Worm (Caenorhabditis elegans) whole organism, L1 larva: ENCODE measurements around the gene rft-2.
"Not testable (repeated sequence)": the region's sequence is repeated elsewhere in the genome, so short reads cannot be mapped to it uniquely, and the experiment has no call there.

Source experiments
- ama-1 ChIP-seq: fragments of 150-350 bp; optimal IDR thresholded peaks from 2 replicates; lab custom pipeline; 2014
- ces-1 ChIP-seq: fragments of 150-350 bp; optimal IDR thresholded peaks from 2 replicates; lab custom pipeline; 2014; ENCODE audit warnings: missing biosample characterization, missing genetic modification reagents, missing genetic modification characterization
- elt-3 ChIP-seq, 6 experiments: fragments of 150-350 bp in 1 of 6; sonication (generic microtip); optimal IDR thresholded peaks; 2 replicates each; lab custom pipeline; 2017 to 2018; ENCODE audit warnings: missing biosample characterization in 6 of 6, missing genetic modification characterization in 6 of 6, inconsistent platforms in 1 of 6
- lin-13 ChIP-seq: fragments of 150-350 bp; optimal IDR thresholded peaks from 2 replicates; lab custom pipeline; 2014; ENCODE audit warnings: missing biosample characterization, missing genetic modification reagents, missing genetic modification characterization
- lir-3 ChIP-seq: sonication (generic microtip); optimal IDR thresholded peaks from 2 replicates; lab custom pipeline; 2016; ENCODE audit warnings: mild to moderate bottlenecking, missing genetic modification characterization, moderate library complexity, missing compliant biosample characterization; ENCODE audit not compliant: poor library complexity
- nhr-237 ChIP-seq: fragments of 150-350 bp; optimal IDR thresholded peaks from 2 replicates; lab custom pipeline; 2014; ENCODE audit warnings: missing biosample characterization, missing genetic modification characterization
- nhr-77 ChIP-seq: fragments of 150-350 bp; optimal IDR thresholded peaks from 2 replicates; lab custom pipeline; 2014; ENCODE audit warnings: missing biosample characterization, missing genetic modification characterization
- rnt-1 ChIP-seq: sonication (generic microtip); optimal IDR thresholded peaks from 2 replicates; lab custom pipeline; 2016; ENCODE audit warnings: mild to moderate bottlenecking, missing genetic modification characterization, moderate library complexity, missing compliant biosample characterization
- swsn-7 ChIP-seq: sonication (generic microtip); optimal IDR thresholded peaks from 2 replicates; lab custom pipeline; 2016; ENCODE audit warnings: missing genetic modification characterization, missing compliant biosample characterization
- unc-130 ChIP-seq: fragments of 150-350 bp; optimal IDR thresholded peaks from 2 replicates; lab custom pipeline; 2017; ENCODE audit warnings: missing biosample characterization, missing genetic modification characterization, inconsistent platforms
- zag-1 ChIP-seq: fragments of 150-350 bp; optimal IDR thresholded peaks from 2 replicates; lab custom pipeline; 2014; ENCODE audit warnings: missing biosample characterization, missing genetic modification characterization
- ztf-11 ChIP-seq, 2 experiments: sonication (generic microtip); optimal IDR thresholded peaks; 2 replicates each; lab custom pipeline; 2016 to 2017; ENCODE audit warnings: missing genetic modification characterization in 2 of 2, missing biosample characterization in 1 of 2, missing compliant biosample characterization in 1 of 2

DNA sequence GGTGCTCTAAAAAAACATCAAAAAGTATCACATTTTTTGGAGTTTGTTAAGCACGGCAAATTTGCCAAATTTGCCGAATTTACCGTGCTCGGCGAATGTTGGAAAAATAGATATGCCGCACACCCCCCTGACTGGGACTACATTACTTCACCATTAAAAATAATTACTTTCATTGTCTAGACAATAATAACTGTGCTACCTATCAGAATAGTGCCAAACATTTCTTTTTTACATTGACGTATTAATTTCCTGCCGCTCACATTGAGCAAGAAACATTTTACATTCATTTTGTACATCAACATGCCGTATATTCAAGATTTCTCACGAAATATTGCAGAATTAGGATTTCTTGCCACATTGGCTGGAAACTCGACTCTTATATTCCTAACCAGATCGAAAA, 24.2 kb upstream of the rft-2 start, which contains the start of gene str-35:
- not testable (repeated sequence) for TF ChIP-seq ztf-11 (tag; optimal IDR thresholded peaks at IDR 0.05; lab: Kevin White, UChicago); swsn-7; zag-1; elt-3 (tag; optimal IDR thresholded peaks at IDR 0.05; lab: Kevin White, UChicago); unc-130; rnt-1; ama-1 (lab: Kevin White, UChicago); ces-1 (GFP tag; lab: Kevin White, UChicago); lir-3 (tag; lab: Kevin White, UChicago); lin-13 (GFP tag; lab: Kevin White, UChicago); nhr-237 (tag; lab: Kevin White, UChicago); nhr-77 (tag; lab: Kevin White, UChicago)
